Worm (Caenorhabditis elegans) whole organism, early embryonic: ENCODE data around the gene aly-3.

ENCODE experiments used
- ama-1 ChIP-seq: fragments of 150-350 bp; optimal IDR thresholded peaks from 2 replicates; lab custom pipeline; 2014
- hnd-1 ChIP-seq: sonication (generic microtip); optimal IDR thresholded peaks from 2 replicates; lab custom pipeline; 2016; ENCODE audit warnings: missing genetic modification characterization, missing compliant biosample characterization
- pes-1 ChIP-seq: fragments of 200-800 bp; sonication (Bioruptor generic); IDR thresholded peaks from 2 replicates; pipeline ENCODE4 v1.3.6; 2022; ENCODE audit warnings: missing genetic modification reagents, missing genetic modification characterization, missing compliant biosample characterization
- tbx-37 ChIP-seq: fragments of 200-800 bp; sonication (Bioruptor generic); conservative IDR thresholded peaks from 2 replicates; pipeline ENCODE4 v1.3.6; 2022; ENCODE audit warnings: missing genetic modification reagents, missing genetic modification characterization, missing compliant biosample characterization

- TF ChIP-seq hnd-1 (no peak), pes-1 (GFP tag; lab: Robert Waterston, UW) (no peak), tbx-37 (GFP tag; lab: Robert Waterston, UW) (no peak), ama-1 (lab: Kevin White, UChicago) (no peak)
These were observed 20.1 kb downstream of the aly-3 start, which contains the start of gene B0001.5 for ce11 chrIV:12143231-12143630.
